Worm (Caenorhabditis elegans): ENCODE results near the gene idpb-5.

Gene idpb-5

DNA sequence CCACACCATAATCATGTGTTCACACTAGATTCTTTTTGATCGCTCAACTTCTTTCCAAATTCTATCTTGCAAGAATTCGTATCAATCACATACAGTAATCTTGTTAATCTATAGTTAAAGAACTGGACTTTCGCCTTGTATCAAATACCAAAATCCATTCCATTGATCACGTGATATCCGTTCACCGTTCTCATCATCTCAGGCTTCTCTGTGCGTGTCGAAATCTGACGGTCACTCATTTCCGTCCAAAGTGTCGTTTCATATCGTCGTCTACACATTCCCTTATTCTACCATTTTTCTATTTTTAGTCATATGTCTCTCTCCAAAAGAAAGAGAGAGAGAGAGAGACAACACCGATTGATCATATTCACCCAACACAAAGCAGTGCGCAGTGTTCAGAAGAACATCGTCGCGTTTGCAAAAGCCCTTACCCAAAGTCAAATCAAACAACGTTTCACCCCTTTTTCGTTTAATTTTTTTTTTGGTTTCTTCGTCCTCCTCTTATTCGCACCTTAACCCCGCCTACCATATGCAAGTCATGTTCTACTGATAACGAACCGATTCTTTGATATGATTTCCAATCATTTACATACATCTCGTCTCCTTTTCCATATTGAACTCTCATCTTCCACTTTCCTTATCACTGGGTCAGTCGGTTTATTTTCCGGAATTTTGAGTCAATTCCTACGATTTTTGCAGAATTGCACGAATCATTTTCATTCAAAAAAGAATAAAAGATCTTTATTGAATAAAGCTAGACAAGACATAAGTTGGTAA lies 19.9 kb downstream of the idpb-5 start:
- peak; percentile 86 for TF ChIP-seq elt-2 (tag; optimal IDR thresholded peaks at IDR 0.05)
- TF ChIP-seq ama-1 (optimal IDR thresholded peaks at IDR 0.05): no peak
- peak; percentile 75 for TF ChIP-seq nhr-23 (tag; optimal IDR thresholded peaks at IDR 0.05)
- TF ChIP-seq pqm-1 (tag; optimal IDR thresholded peaks at IDR 0.05): peak; percentile 73
- TF ChIP-seq ceh-28 (tag; optimal IDR thresholded peaks at IDR 0.05): peak; percentile 10
- peak in 1 of 3 experiments; percentile 41 for TF ChIP-seq elt-3 (tag; optimal IDR thresholded peaks at IDR 0.05)
- TF ChIP-seq tbx-2 (tag; optimal IDR thresholded peaks at IDR 0.05): peak; percentile 0
- TF ChIP-seq nhr-76 (tag; optimal IDR thresholded peaks at IDR 0.05): no peak
- peak; percentile 90 for TF ChIP-seq nhr-25 (tag; optimal IDR thresholded peaks at IDR 0.05)
- peak; percentile 96 for TF ChIP-seq nhr-43 (tag; optimal IDR thresholded peaks at IDR 0.05; ENCODE audit: poor library complexity, severe bottlenecking)
- peak; percentile 37 for TF ChIP-seq mdl-1 (tag; optimal IDR thresholded peaks at IDR 0.05)
- no peak for TF ChIP-seq egl-27 (tag; optimal IDR thresholded peaks at IDR 0.05)
- peak; percentile 11 for TF ChIP-seq nfya-1 (tag; optimal IDR thresholded peaks at IDR 0.05; ENCODE audit: insufficient read depth)

DNA sequence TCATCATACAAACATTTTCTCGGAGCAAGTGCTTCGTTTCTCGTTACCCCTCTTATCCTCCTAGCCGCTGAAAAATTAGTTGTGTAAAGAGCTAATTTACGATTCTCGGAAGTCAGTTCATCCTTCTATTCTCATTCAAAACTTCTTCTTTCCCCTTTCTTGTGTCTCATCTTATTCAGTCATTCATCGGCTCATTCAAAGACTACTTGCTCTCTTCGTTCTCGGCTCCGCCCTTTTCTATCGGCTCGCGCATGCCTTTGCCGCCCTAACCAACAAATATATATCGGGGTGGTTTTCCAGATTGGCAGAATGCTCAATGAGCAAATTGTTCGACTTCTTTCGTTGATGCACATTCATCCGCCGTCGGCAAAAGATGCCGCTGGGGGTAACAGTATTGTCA lies 21.1 kb downstream of the idpb-5 start, which contains the start of gene R13H4.5:
Gene R13H4.5 (plus strand): TSS at position 301 of the 400 bp plus-strand sequence.
- TF ChIP-seq daf-12 (tag; optimal IDR thresholded peaks at IDR 0.05) (no peak), hmg-11 (tag; optimal IDR thresholded peaks at IDR 0.05) (no peak), skn-1 (tag; optimal IDR thresholded peaks at IDR 0.05) (no peak), nfya-1 (tag; optimal IDR thresholded peaks at IDR 0.05; ENCODE audit: insufficient read depth) (no peak), tbx-2 (tag; optimal IDR thresholded peaks at IDR 0.05) (no peak), pha-4 (tag; optimal IDR thresholded peaks at IDR 0.05) (no peak), mml-1 (tag; optimal IDR thresholded peaks at IDR 0.05) (no peak), nhr-77 (tag; optimal IDR thresholded peaks at IDR 0.05) (no peak), fkh-10 (GFP tag; optimal IDR thresholded peaks at IDR 0.05) (no peak), nhr-43 (tag; optimal IDR thresholded peaks at IDR 0.05; ENCODE audit: poor library complexity, severe bottlenecking) (no peak)

DNA sequence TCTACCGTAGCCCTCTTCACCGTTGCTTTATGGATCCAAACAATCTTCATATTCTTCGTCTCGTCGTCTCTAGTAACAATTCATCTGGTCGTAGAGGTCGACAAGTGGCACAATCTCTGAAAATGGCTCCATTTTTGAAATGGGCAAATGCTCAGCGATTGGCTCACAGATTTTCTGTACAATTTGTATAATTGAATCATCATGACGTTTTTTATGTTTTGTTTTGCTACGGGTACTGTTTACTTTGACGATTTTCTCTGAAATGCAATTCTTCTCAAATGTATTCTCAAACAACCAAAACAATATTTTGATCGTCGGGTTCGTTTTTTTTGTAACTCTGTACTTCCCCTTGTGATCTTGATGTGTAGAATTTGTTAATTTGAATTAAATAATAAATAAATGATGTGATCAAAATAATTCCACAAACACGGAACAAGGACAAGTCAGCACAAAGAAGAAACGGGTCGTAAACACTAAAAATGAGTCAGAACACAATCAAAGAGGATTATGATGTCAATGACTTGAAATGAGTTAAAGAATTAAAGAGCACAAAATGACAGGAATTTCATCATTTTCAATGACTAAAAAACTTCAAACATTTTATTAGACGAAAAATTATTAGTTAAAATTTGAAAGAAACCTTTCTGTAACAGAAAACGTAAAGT lies 22.7 kb downstream of the idpb-5 start:
- TF ChIP-seq tbx-2 (tag; optimal IDR thresholded peaks at IDR 0.05) (no peak), elt-2 (tag; optimal IDR thresholded peaks at IDR 0.05) (peak; percentile 36), pha-4 (tag; optimal IDR thresholded peaks at IDR 0.05) (peak; percentile 36), jun-1 (tag; optimal IDR thresholded peaks at IDR 0.05) (peak; percentile 52), pqm-1 (tag; optimal IDR thresholded peaks at IDR 0.05) (peak; percentile 58)

DNA sequence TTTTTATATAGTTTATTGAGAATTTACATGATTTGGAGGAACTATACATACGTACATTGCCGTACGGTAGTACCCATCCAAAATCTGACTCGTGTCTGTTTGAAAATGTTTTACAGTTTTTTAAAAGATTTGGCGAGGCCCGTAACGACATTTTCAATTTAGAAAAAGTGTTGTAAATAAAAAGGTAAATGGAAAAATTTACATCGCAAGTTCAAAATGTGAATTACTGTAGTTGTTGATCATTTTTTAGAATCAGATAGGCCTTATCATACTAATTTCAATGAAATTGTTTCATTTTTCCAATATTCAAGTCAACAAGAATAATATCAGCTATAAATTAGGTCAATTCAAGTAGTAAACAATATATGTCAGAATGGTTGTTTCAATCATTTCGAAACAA lies 23.5 kb downstream of the idpb-5 start, which contains the start of gene R13H4.6:
Gene R13H4.6 (plus strand): TSS at position 301 of the 400 bp plus-strand sequence.
- TF ChIP-seq ZK546.5 (tag; optimal IDR thresholded peaks at IDR 0.05): no peak
- no peak for TF ChIP-seq ztf-11 (tag; optimal IDR thresholded peaks at IDR 0.05)
- peak; percentile 20 for TF ChIP-seq pha-4 (tag; optimal IDR thresholded peaks at IDR 0.05)
- TF ChIP-seq ceh-16 (tag; optimal IDR thresholded peaks at IDR 0.05): no peak

DNA sequence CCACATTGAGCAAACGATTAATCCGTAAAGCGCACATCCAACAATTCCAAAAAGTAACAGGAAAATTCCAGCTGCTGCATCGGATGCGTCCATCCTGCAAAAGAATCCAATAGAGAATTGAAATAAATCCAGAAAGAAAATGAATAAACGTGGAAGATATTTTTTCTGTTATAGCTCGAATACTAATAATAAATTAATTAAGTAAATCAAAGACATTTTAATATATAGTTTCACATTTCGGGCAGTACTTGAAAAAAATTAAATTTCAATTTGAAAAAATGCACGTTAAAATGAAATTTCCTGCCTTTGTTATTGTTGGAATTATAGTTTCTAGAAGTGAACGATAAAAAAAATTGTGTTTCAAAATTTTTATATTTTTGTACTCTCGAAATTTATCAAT lies 28.8 kb downstream of the idpb-5 start, which contains the start of gene R13H4.7:
Gene R13H4.7 (minus strand): TSS at position 101 of the 400 bp plus-strand sequence.
- TF ChIP-seq nhr-237 (tag; optimal IDR thresholded peaks at IDR 0.05) (no peak), fos-1 (tag; optimal IDR thresholded peaks at IDR 0.05) (no peak), daf-12 (tag; optimal IDR thresholded peaks at IDR 0.05) (no peak), mml-1 (tag; optimal IDR thresholded peaks at IDR 0.05) (no peak), nhr-11 (tag; optimal IDR thresholded peaks at IDR 0.05) (no peak), egl-27 (tag; optimal IDR thresholded peaks at IDR 0.05) (no peak), jun-1 (tag; optimal IDR thresholded peaks at IDR 0.05) (no peak), R02D3.7 (tag; optimal IDR thresholded peaks at IDR 0.05) (no peak), unc-39 (tag; optimal IDR thresholded peaks at IDR 0.05) (no peak), egl-5 (tag; optimal IDR thresholded peaks at IDR 0.05) (no peak), lsy-12 (tag; optimal IDR thresholded peaks at IDR 0.05) (no peak), nhr-76 (tag; optimal IDR thresholded peaks at IDR 0.05) (no peak)
